Worm (Caenorhabditis elegans): ENCODE results near the gene T04G9.4.
A peak's percentile ranks its signal among the peaks of the same experiment; 100 is the strongest.

DNA sequence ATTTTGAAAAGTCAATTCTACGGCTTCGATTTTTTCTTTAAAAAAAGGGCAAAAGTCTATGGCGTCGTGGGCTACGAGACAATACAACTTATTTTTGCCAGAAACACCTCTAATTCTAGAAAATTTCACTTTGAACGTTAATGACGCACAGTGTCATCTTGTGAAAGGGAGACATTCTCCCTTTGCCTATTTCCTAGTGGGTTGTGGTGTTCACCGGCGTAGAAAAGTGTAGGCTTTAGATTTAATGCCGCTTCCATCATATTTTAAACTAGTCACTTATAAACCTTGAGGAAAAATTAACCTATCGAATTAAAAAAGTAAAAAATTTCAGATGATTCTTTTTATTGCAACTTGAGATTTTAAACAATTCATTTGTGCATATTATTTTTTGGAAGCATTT lies 13.1 kb downstream of the T04G9.4 start:
- TF ChIP-seq pbrm-1 (GFP tag; IDR thresholded peaks at IDR 0.05) (no peak), ama-1 (optimal IDR thresholded peaks at IDR 0.05) (no peak), ama-1 (GFP tag; optimal IDR thresholded peaks at IDR 0.05) (no peak), aptf-2 (GFP tag; conservative IDR thresholded peaks at IDR 0.05) (no peak), somi-1 (GFP tag; optimal IDR thresholded peaks at IDR 0.05) (no peak), gei-17 (GFP tag; optimal IDR thresholded peaks at IDR 0.05) (peak; percentile 66), unc-62 (GFP tag; optimal IDR thresholded peaks at IDR 0.05) (no peak), him-1 (tag; optimal IDR thresholded peaks at IDR 0.05) (no peak), pha-4 (tag; optimal IDR thresholded peaks at IDR 0.05) (no peak)
